Worm (Caenorhabditis elegans) whole organism, L4 larva: ENCODE data around the gene tab-1.

ENCODE experiments used
- D1046.2 ChIP-seq: fragments of 200-800 bp; sonication (Bioruptor generic); IDR thresholded peaks from 2 replicates; pipeline ENCODE4 v1.3.6; 2022; ENCODE audit warnings: missing genetic modification characterization, missing compliant biosample characterization
- F26F4.8 ChIP-seq: fragments of 200-800 bp; sonication (Bioruptor generic); conservative IDR thresholded peaks from 2 replicates; pipeline ENCODE4 v1.3.6; 2022; ENCODE audit warnings: missing genetic modification characterization, missing compliant biosample characterization
- F49E8.2 ChIP-seq: sonication (generic microtip); optimal IDR thresholded peaks from 2 replicates; lab custom pipeline; 2016; ENCODE audit warnings: missing compliant biosample characterization, mild to moderate bottlenecking, missing genetic modification characterization, borderline replicate concordance
- T20F7.1 ChIP-seq: fragments of 200-800 bp; sonication (Bioruptor generic); optimal IDR thresholded peaks from 2 replicates; lab custom pipeline; 2018; ENCODE audit warnings: mild to moderate bottlenecking, missing genetic modification characterization, missing compliant biosample characterization
- T26A8.4 ChIP-seq: fragments of 200-800 bp; sonication (Bioruptor generic); IDR thresholded peaks from 2 replicates; pipeline ENCODE4 v1.3.6; 2022; ENCODE audit warnings: missing genetic modification characterization, missing compliant biosample characterization
- Y48G9A.11 ChIP-seq: fragments of 200-800 bp; sonication (Bioruptor generic); IDR thresholded peaks from 2 replicates; pipeline ENCODE4 v1.3.6; 2022; ENCODE audit warnings: missing genetic modification reagents, missing genetic modification characterization, missing compliant biosample characterization
- Y5F2A.4 ChIP-seq: fragments of 200-800 bp; sonication (Bioruptor generic); optimal IDR thresholded peaks from 2 replicates; lab custom pipeline; 2018; ENCODE audit warnings: mild to moderate bottlenecking, missing genetic modification characterization, missing compliant biosample characterization
- ZK546.5 ChIP-seq, 2 experiments: sonication (generic microtip); optimal IDR thresholded peaks; 2 replicates each; lab custom pipeline; 2017; ENCODE audit warnings: missing biosample characterization in 2 of 2, missing genetic modification characterization in 2 of 2
- aha-1 ChIP-seq: fragments of 150-350 bp; peaks from one replicate; lab custom pipeline; 2014; ENCODE audit warnings: missing biosample characterization, missing genetic modification characterization
- ceh-20 ChIP-seq: fragments of 200-800 bp; sonication (Bioruptor generic); IDR thresholded peaks from 2 replicates; pipeline ENCODE4 v1.3.6; 2022; ENCODE audit warnings: missing genetic modification reagents, missing genetic modification characterization, missing compliant biosample characterization
- ceh-62 ChIP-seq: sonication (generic microtip); optimal IDR thresholded peaks from 2 replicates; lab custom pipeline; 2017; ENCODE audit warnings: missing biosample characterization, missing genetic modification characterization
- daf-16 ChIP-seq, 3 experiments: sonication (generic microtip); optimal IDR thresholded peaks; 2 replicates each; lab custom pipeline; 2016 to 2017; ENCODE audit warnings: missing genetic modification characterization in 3 of 3, missing genetic modification reagents in 3 of 3, mild to moderate bottlenecking in 2 of 3, missing compliant biosample characterization in 2 of 3, missing biosample characterization in 1 of 3, moderate library complexity in 1 of 3
- dmd-6 ChIP-seq: fragments of 200-800 bp; sonication (Bioruptor generic); IDR thresholded peaks from 2 replicates; pipeline ENCODE4 v1.3.6; 2022; ENCODE audit warnings: missing genetic modification reagents, missing genetic modification characterization, missing compliant biosample characterization
- dmd-9 ChIP-seq: fragments of 200-800 bp; sonication (Bioruptor generic); IDR thresholded peaks from 2 replicates; pipeline ENCODE4 v1.3.6; 2022; ENCODE audit warnings: missing genetic modification reagents, missing genetic modification characterization, missing compliant biosample characterization
- dve-1 ChIP-seq: sonication (generic microtip); optimal IDR thresholded peaks from 2 replicates; lab custom pipeline; 2017; ENCODE audit warnings: antibody characterized with exemption, mild to moderate bottlenecking, missing genetic modification characterization, missing compliant biosample characterization; ENCODE audit not compliant: insufficient read depth
- egl-43 ChIP-seq: fragments of 200-800 bp; sonication (Bioruptor generic); IDR thresholded peaks from 2 replicates; pipeline ENCODE4 v1.3.6; 2022; ENCODE audit warnings: missing genetic modification reagents, missing genetic modification characterization, missing compliant biosample characterization
- fos-1 ChIP-seq: fragments of 150-350 bp; optimal IDR thresholded peaks from 2 replicates; lab custom pipeline; 2014; ENCODE audit warnings: missing biosample characterization, missing genetic modification characterization
- gei-8 ChIP-seq: fragments of 200-800 bp; sonication (Bioruptor generic); optimal IDR thresholded peaks from 2 replicates; lab custom pipeline; 2018; ENCODE audit warnings: mild to moderate bottlenecking, missing genetic modification characterization, missing compliant biosample characterization
- hlh-11 ChIP-seq: fragments of 200-800 bp; sonication (Bioruptor generic); optimal IDR thresholded peaks from 2 replicates; lab custom pipeline; 2018; ENCODE audit warnings: mild to moderate bottlenecking, missing genetic modification characterization, missing compliant biosample characterization
- hlh-30 ChIP-seq: sonication (generic microtip); optimal IDR thresholded peaks from 2 replicates; lab custom pipeline; 2017; ENCODE audit warnings: antibody characterized with exemption, mild to moderate bottlenecking, missing genetic modification characterization, missing compliant biosample characterization; ENCODE audit not compliant: insufficient read depth
- lim-7 ChIP-seq: fragments of 200-800 bp; sonication (Bioruptor generic); IDR thresholded peaks from 2 replicates; pipeline ENCODE4 v1.3.6; 2022; ENCODE audit warnings: missing genetic modification characterization, missing compliant biosample characterization
- lin-1 ChIP-seq: fragments of 200-800 bp; sonication (Bioruptor generic); IDR thresholded peaks from 2 replicates; pipeline ENCODE4 v1.3.6; 2022; ENCODE audit warnings: missing genetic modification reagents, missing genetic modification characterization, missing compliant biosample characterization
- lin-39 ChIP-seq: fragments of 150-350 bp; optimal IDR thresholded peaks from 2 replicates; lab custom pipeline; 2014; ENCODE audit warnings: missing biosample characterization, missing genetic modification reagents, missing genetic modification characterization
- lsy-2 ChIP-seq, 2 experiments: fragments of 150-350 bp in 1 of 2; sonication (generic microtip) in 1 of 2; optimal IDR thresholded peaks; 2 replicates each; lab custom pipeline; 2014 to 2017; ENCODE audit warnings: missing biosample characterization in 2 of 2, missing genetic modification characterization in 2 of 2
- mdl-1 ChIP-seq, 2 experiments: fragments of 150-350 bp in 1 of 2; sonication (generic microtip) in 1 of 2; optimal IDR thresholded peaks; 2 replicates each; lab custom pipeline; 2014 to 2017; ENCODE audit warnings: missing biosample characterization in 2 of 2, missing genetic modification characterization in 2 of 2
- mdt-29 ChIP-seq: fragments of 200-800 bp; sonication (Bioruptor generic); IDR thresholded peaks from 2 replicates; pipeline ENCODE4 v1.3.6; 2022; ENCODE audit warnings: missing genetic modification reagents, missing genetic modification characterization, missing compliant biosample characterization
- mep-1 ChIP-seq: fragments of 150-350 bp; sonication (generic microtip); optimal IDR thresholded peaks from 3 replicates; lab custom pipeline; 2014; ENCODE audit warnings: missing biosample characterization, missing genetic modification characterization
- mxl-3 ChIP-seq: fragments of 200-800 bp; sonication (Bioruptor generic); optimal IDR thresholded peaks from 2 replicates; lab custom pipeline; 2018; ENCODE audit warnings: mild to moderate bottlenecking, missing genetic modification characterization, missing compliant biosample characterization
- nhr-28 ChIP-seq: fragments of 150-350 bp; optimal IDR thresholded peaks from 2 replicates; lab custom pipeline; 2014; ENCODE audit warnings: missing biosample characterization, missing genetic modification characterization
- nhr-41 ChIP-seq: fragments of 200-800 bp; sonication (Bioruptor generic); IDR thresholded peaks from 2 replicates; pipeline ENCODE4 v1.3.6; 2022; ENCODE audit warnings: missing genetic modification reagents, missing genetic modification characterization, missing compliant biosample characterization
- nhr-42 ChIP-seq: fragments of 200-800 bp; sonication (Bioruptor generic); IDR thresholded peaks from 2 replicates; pipeline ENCODE4 v1.3.6; 2022; ENCODE audit warnings: missing genetic modification characterization, missing compliant biosample characterization
- nhr-48 ChIP-seq: sonication (generic microtip); optimal IDR thresholded peaks from 2 replicates; lab custom pipeline; 2016; ENCODE audit warnings: mild to moderate bottlenecking, missing genetic modification characterization, missing compliant biosample characterization
- nhr-6 ChIP-seq: fragments of 150-350 bp; optimal IDR thresholded peaks from 2 replicates; lab custom pipeline; 2014; ENCODE audit warnings: missing biosample characterization, missing genetic modification characterization
- nhr-77 ChIP-seq: fragments of 150-350 bp; optimal IDR thresholded peaks from 2 replicates; lab custom pipeline; 2014; ENCODE audit warnings: missing biosample characterization, missing genetic modification characterization
- pha-4 ChIP-seq, 2 experiments: fragments of 150-350 bp in 1 of 2; fragments of 200-800 bp in 1 of 2; sonication (Bioruptor generic) in 1 of 2; IDR thresholded peaks in 1 of 2; optimal IDR thresholded peaks in 1 of 2; 2 replicates each; pipeline versions ENCODE4 v1.3.6 to Lab custom; 2014 to 2022; ENCODE audit warnings: missing genetic modification characterization in 2 of 2, missing genetic modification reagents in 2 of 2, missing biosample characterization in 1 of 2, missing compliant biosample characterization in 1 of 2
- pqm-1 ChIP-seq: sonication (generic microtip); optimal IDR thresholded peaks from 2 replicates; lab custom pipeline; 2017; ENCODE audit warnings: missing biosample characterization, missing genetic modification characterization
- saeg-2 ChIP-seq: fragments of 200-800 bp; sonication (Bioruptor generic); IDR thresholded peaks from 2 replicates; pipeline ENCODE4 v1.3.6; 2022; ENCODE audit warnings: missing genetic modification reagents, missing genetic modification characterization, missing compliant biosample characterization
- spr-1 ChIP-seq: sonication (generic microtip); optimal IDR thresholded peaks from 2 replicates; lab custom pipeline; 2016; ENCODE audit warnings: mild to moderate bottlenecking, missing genetic modification characterization, missing compliant biosample characterization
- tra-1 ChIP-seq: fragments of 200-800 bp; sonication (Bioruptor generic); IDR thresholded peaks from 2 replicates; pipeline ENCODE4 v1.3.6; 2022; ENCODE audit warnings: missing genetic modification reagents, missing genetic modification characterization, missing compliant biosample characterization
- unc-62 ChIP-seq, 3 experiments: fragments of 150-350 bp in 1 of 3; sonication (generic microtip); optimal IDR thresholded peaks in 2 of 3; peaks in 1 of 3; 1 replicate in 1 of 3; 2 replicates in 2 of 3; lab custom pipeline; 2014 to 2017; ENCODE audit warnings: missing biosample characterization in 3 of 3, missing genetic modification characterization in 3 of 3, missing genetic modification reagents in 3 of 3, missing genotype in 1 of 3
- zfp-3 ChIP-seq: fragments of 200-800 bp; sonication (Bioruptor generic); conservative IDR thresholded peaks from 2 replicates; pipeline ENCODE4 v1.3.6; 2022; ENCODE audit warnings: missing genetic modification reagents, missing genetic modification characterization, missing compliant biosample characterization
- ztf-11 ChIP-seq: fragments of 150-350 bp; optimal IDR thresholded peaks from 2 replicates; lab custom pipeline; 2014; ENCODE audit warnings: missing biosample characterization, missing genetic modification characterization

The tab-1 gene

DNA sequence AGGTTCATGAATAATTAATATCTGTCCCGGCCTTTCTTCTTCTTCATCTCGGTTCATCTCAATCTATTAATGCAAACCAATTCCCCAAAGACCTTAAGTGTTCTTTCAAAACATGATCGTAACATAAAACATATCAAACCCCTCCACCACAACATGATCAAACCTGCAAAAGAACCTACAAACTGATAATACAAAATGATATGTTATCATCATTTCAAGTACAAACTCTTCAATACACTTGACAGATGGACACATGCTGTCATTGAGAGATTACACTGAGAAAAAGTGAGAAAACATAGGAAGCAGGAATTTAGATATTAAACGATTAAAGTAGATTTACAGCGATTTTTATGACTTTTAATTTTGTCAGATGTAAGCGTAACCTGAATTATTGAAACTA lies 21.4 kb downstream of the tab-1 start:
- TF ChIP-seq lin-1 (GFP tag; lab: Robert Waterston, UW) (no peak), ceh-20 (peak; percentile 35; the same call in 1 of the 2 replicates), aha-1 (peak; percentile 92), tra-1 (GFP tag; lab: Robert Waterston, UW) (peak; percentile 65), spr-1 (tag; lab: Kevin White, UChicago) (no peak), dve-1 (tag; lab: Kevin White, UChicago) (peak; percentile 58), hlh-11 (tag; lab: Kevin White, UChicago) (peak; percentile 73), dmd-6 (GFP tag; lab: Robert Waterston, UW) (peak; percentile 92), hlh-30 (tag; lab: Kevin White, UChicago) (peak; percentile 41), nhr-77 (tag; lab: Kevin White, UChicago) (peak; percentile 51), unc-62 (GFP tag; optimal IDR thresholded peaks at IDR 0.05 in 1 of 2; lab: Kevin White, UChicago) (peak in 1 of 2 experiments; percentile 90), unc-62 (tag; optimal IDR thresholded peaks at IDR 0.05; lab: Kevin White, UChicago) (no peak), nhr-28 (tag; lab: Kevin White, UChicago) (peak; percentile 96), daf-16 (GFP tag; optimal IDR thresholded peaks at IDR 0.05; lab: Kevin White, UChicago) (no peak), daf-16 (tag; optimal IDR thresholded peaks at IDR 0.05; lab: Kevin White, UChicago) (peak; percentile 45), mxl-3 (peak; percentile 61), mdl-1 (tag; optimal IDR thresholded peaks at IDR 0.05; lab: Kevin White, UChicago) (peak in 1 of 2 experiments; percentile 57), F49E8.2 (no peak), zfp-3 (GFP tag; lab: Robert Waterston, UW) (no peak), dmd-9 (GFP tag; lab: Robert Waterston, UW) (no peak), pqm-1 (tag; lab: Kevin White, UChicago) (peak; percentile 93), nhr-6 (tag; lab: Kevin White, UChicago) (peak; percentile 18), pha-4 (GFP tag; IDR thresholded peaks at IDR 0.05; lab: Robert Waterston, UW) (no peak), pha-4 (tag; optimal IDR thresholded peaks at IDR 0.05; lab: Kevin White, UChicago) (no peak), T20F7.1 (GFP tag; lab: Kevin White, UChicago) (peak; percentile 8)

DNA sequence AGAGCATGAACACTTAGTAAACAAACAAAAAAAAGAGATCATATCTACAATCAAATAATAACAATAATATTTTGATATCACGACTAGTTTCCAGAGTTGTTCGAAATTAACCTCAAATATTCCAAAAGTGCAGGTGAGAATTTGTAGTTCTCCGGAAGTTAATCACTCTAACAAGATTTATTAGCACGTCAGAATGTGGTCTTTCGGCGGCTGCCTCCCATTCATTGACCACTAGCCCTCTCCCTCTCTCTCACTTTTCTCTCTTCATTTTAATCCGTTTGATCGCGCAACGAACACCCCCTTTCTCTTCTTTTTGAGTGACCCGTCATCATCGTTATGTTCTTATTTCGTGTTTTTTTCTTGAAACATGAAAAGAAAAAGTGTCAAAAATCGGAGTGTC lies 22.6 kb downstream of the tab-1 start:
- TF ChIP-seq nhr-77 (tag; lab: Kevin White, UChicago): no peak
- TF ChIP-seq lin-39 (tag; lab: Kevin White, UChicago): no peak
- peak in 1 of 2 experiments; percentile 34 for TF ChIP-seq mdl-1 (tag; optimal IDR thresholded peaks at IDR 0.05; lab: Kevin White, UChicago)
- TF ChIP-seq nhr-41 (GFP tag; lab: Robert Waterston, UW): no peak
- TF ChIP-seq unc-62 (GFP tag; optimal IDR thresholded peaks at IDR 0.05 in 1 of 2; lab: Kevin White, UChicago): peak in 1 of 2 experiments; percentile 97
- no peak for TF ChIP-seq unc-62 (tag; optimal IDR thresholded peaks at IDR 0.05; lab: Kevin White, UChicago)
- peak in 1 of 2 experiments; percentile 27 for TF ChIP-seq lsy-2 (tag; optimal IDR thresholded peaks at IDR 0.05; lab: Kevin White, UChicago)
- peak; percentile 72 for TF ChIP-seq aha-1
- TF ChIP-seq hlh-30 (tag; lab: Kevin White, UChicago): no peak
- TF ChIP-seq nhr-42 (GFP tag; lab: Robert Waterston, UW): no peak
- peak; percentile 49 for TF ChIP-seq dmd-6 (GFP tag; lab: Robert Waterston, UW)
- TF ChIP-seq ceh-20: peak; percentile 54; the same call in 1 of the 2 replicates
- TF ChIP-seq T26A8.4 (GFP tag; lab: Robert Waterston, UW): no peak
- TF ChIP-seq mdt-29 (GFP tag; lab: Robert Waterston, UW): no peak
- peak; percentile 54 for TF ChIP-seq hlh-11 (tag; lab: Kevin White, UChicago)
- TF ChIP-seq egl-43: no peak
- no peak for TF ChIP-seq Y48G9A.11 (GFP tag; lab: Robert Waterston, UW)
- TF ChIP-seq mep-1 (tag; lab: Kevin White, UChicago): peak; percentile 4
- TF ChIP-seq ZK546.5 (tag; optimal IDR thresholded peaks at IDR 0.05; lab: Kevin White, UChicago): no peak
- no peak for TF ChIP-seq dve-1 (tag; lab: Kevin White, UChicago)
- TF ChIP-seq lin-1 (GFP tag; lab: Robert Waterston, UW): 0 out of 2 replicates have a peak, but pooled peaks have one; percentile 27
- TF ChIP-seq Y5F2A.4 (GFP tag; lab: Kevin White, UChicago): no peak
- no peak for TF ChIP-seq saeg-2 (GFP tag; lab: Robert Waterston, UW)
- TF ChIP-seq D1046.2 (GFP tag; lab: Robert Waterston, UW): no peak
- no peak for TF ChIP-seq ztf-11
- no peak for TF ChIP-seq fos-1
- TF ChIP-seq nhr-48 (tag; lab: Kevin White, UChicago): no peak
- no peak for TF ChIP-seq daf-16 (GFP tag; optimal IDR thresholded peaks at IDR 0.05; lab: Kevin White, UChicago)
- no peak for TF ChIP-seq daf-16 (tag; optimal IDR thresholded peaks at IDR 0.05; lab: Kevin White, UChicago)
- TF ChIP-seq gei-8 (GFP tag; lab: Kevin White, UChicago): no peak
- no peak for TF ChIP-seq ceh-62
- no peak for TF ChIP-seq F26F4.8
- TF ChIP-seq lim-7 (GFP tag; lab: Robert Waterston, UW): no peak
- TF ChIP-seq tra-1 (GFP tag; lab: Robert Waterston, UW): 0 out of 2 replicates have a peak, but pooled peaks have one; percentile 65
- peak; percentile 65 for TF ChIP-seq nhr-28 (tag; lab: Kevin White, UChicago)
